Fruit fly (Drosophila melanogaster): ENCODE results near the gene drongo.
A peak's percentile ranks its signal among the peaks of the same experiment; 100 is the strongest.

drongo gene

DNA sequence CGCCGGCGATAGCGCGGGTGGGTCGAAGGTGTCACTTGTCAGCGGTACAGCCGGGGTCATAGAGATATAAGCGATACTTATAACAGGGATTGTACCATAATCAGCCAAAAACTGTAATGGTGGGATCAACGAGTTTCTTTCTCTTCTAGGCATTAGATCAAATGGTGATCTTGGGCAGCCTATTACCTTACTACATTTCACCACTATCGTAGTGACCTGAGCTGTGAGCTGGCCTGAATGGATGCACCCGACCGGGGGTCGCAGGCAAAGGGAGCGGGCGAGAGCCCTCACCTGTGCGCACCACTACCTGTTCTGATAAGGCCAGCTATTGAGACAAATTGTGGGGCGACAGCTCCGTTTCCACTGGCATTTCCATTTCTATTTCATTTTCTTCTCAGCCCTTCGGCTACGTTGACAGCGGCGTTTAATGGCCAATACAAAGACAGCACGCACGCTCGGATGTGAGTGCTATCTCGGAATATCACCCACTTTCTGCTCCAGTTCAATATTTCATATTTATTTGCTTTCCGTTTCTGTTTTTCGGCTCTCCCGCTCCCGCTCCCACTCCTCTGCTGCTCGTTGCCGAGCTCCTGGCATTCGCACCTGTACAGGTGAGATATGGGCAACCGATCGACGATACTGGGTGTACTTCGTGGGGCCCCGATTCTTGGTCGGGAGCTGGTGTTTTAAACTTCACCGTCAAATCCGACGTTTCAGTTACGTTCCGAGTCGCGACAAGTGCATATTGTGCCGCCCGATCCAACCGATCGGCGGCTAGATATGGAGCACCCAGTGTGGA is 6.0 kb upstream of the drongo start:
- no peak for TF ChIP-seq Dfd (GFP tag; optimal IDR thresholded peaks at IDR 0.05)
- TF ChIP-seq brk (GFP tag; optimal IDR thresholded peaks at IDR 0.05), result no peak
- peak; percentile 0 for TF ChIP-seq h (GFP tag; optimal IDR thresholded peaks at IDR 0.05)
- peak; percentile 22 for TF ChIP-seq sv (GFP tag; optimal IDR thresholded peaks at IDR 0.05)
- TF ChIP-seq woc (GFP tag; optimal IDR thresholded peaks at IDR 0.05), result no peak
- peak; percentile 43 for TF ChIP-seq fru (GFP tag; optimal IDR thresholded peaks at IDR 0.05)
- peak; percentile 65 for TF ChIP-seq Hr83 (GFP tag; optimal IDR thresholded peaks at IDR 0.05; ENCODE audit: poor library complexity, severe bottlenecking)
- TF ChIP-seq Jra (GFP tag; optimal IDR thresholded peaks at IDR 0.05), result no peak
- peak in 1 of 2 experiments; percentile 52 for TF ChIP-seq foxo (GFP tag; optimal IDR thresholded peaks at IDR 0.05)
- TF ChIP-seq Mio (GFP tag; optimal IDR thresholded peaks at IDR 0.05), result no peak
- no peak for TF ChIP-seq Myc (optimal IDR thresholded peaks at IDR 0.05)
- TF ChIP-seq rgr (GFP tag; optimal IDR thresholded peaks at IDR 0.05), result peak; percentile 8
- TF ChIP-seq Abd-B (GFP tag; optimal IDR thresholded peaks at IDR 0.05), result no peak
- no peak for TF ChIP-seq CG32264 (GFP tag; optimal IDR thresholded peaks at IDR 0.05)
- TF ChIP-seq dsf (GFP tag; optimal IDR thresholded peaks at IDR 0.05; ENCODE audit: borderline replicate concordance), result no peak
- no peak for TF ChIP-seq CrebA (GFP tag; optimal IDR thresholded peaks at IDR 0.05; ENCODE audit: borderline replicate concordance)
- peak; percentile 48 for TF ChIP-seq ey (GFP tag; optimal IDR thresholded peaks at IDR 0.05)
- TF ChIP-seq Vsx2 (GFP tag; optimal IDR thresholded peaks at IDR 0.05; ENCODE audit: partially characterized antibody), result no peak
- peak; percentile 25 for TF ChIP-seq psq (GFP tag; optimal IDR thresholded peaks at IDR 0.05)
- no peak for TF ChIP-seq Sp1 (GFP tag; optimal IDR thresholded peaks at IDR 0.05)
- peak; percentile 12 for TF ChIP-seq sage (GFP tag; optimal IDR thresholded peaks at IDR 0.05)

DNA sequence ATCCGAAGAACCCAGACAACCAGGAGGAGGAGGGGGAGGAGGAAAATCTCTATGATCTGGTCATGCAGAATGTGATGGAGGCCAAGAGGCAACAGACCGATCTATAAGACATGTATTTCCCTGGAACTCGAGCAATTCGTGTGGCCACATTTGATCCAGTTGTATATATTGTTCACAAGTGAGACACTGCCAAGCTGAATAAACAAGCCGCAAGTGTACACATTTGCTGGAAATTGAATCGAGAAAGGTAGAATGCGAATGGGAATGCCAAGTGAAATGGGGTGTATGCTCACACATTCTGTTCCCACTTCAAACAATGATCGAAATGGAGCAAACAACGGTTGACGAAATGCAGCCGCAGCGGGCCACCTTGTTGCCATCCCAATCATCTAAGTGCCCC is 5.1 kb upstream of the drongo start:
- TF ChIP-seq brk (GFP tag; optimal IDR thresholded peaks at IDR 0.05) (no peak), OdsH (GFP tag; optimal IDR thresholded peaks at IDR 0.05) (peak; percentile 76), Dif (GFP tag; optimal IDR thresholded peaks at IDR 0.05; ENCODE audit: partially characterized antibody) (no peak), Hr83 (GFP tag; optimal IDR thresholded peaks at IDR 0.05; ENCODE audit: poor library complexity, severe bottlenecking) (peak; percentile 99), dsf (GFP tag; optimal IDR thresholded peaks at IDR 0.05; ENCODE audit: borderline replicate concordance) (no peak), CrebA (GFP tag; optimal IDR thresholded peaks at IDR 0.05; ENCODE audit: borderline replicate concordance) (no peak), Mio (GFP tag; optimal IDR thresholded peaks at IDR 0.05) (no peak), fru (GFP tag; optimal IDR thresholded peaks at IDR 0.05) (peak; percentile 51), Hnf4 (GFP tag; optimal IDR thresholded peaks at IDR 0.05) (peak; percentile 67), Myc (optimal IDR thresholded peaks at IDR 0.05) (no peak), br (GFP tag; optimal IDR thresholded peaks at IDR 0.05) (peak; percentile 43), jim (GFP tag; optimal IDR thresholded peaks at IDR 0.05) (peak; percentile 83), Rel (GFP tag; optimal IDR thresholded peaks at IDR 0.05) (no peak), Rel (tag; optimal IDR thresholded peaks at IDR 0.05) (no peak), HLH106 (tag; optimal IDR thresholded peaks at IDR 0.05) (peak; percentile 15), h (GFP tag; optimal IDR thresholded peaks at IDR 0.05) (peak; percentile 86), CG32264 (GFP tag; optimal IDR thresholded peaks at IDR 0.05) (no peak), ey (GFP tag; optimal IDR thresholded peaks at IDR 0.05) (peak; percentile 16), CG9705 (GFP tag; optimal IDR thresholded peaks at IDR 0.05) (peak; percentile 7), lola (GFP tag; optimal IDR thresholded peaks at IDR 0.05) (no peak), Abd-B (GFP tag; optimal IDR thresholded peaks at IDR 0.05) (no peak), foxo (GFP tag; optimal IDR thresholded peaks at IDR 0.05) (peak in 1 of 2 experiments; percentile 42), GATAd (GFP tag; optimal IDR thresholded peaks at IDR 0.05) (no peak), dmrt93B (GFP tag; optimal IDR thresholded peaks at IDR 0.05) (no peak), dl (GFP tag; optimal IDR thresholded peaks at IDR 0.05; ENCODE audit: insufficient read depth in 1 of 2, partially characterized antibody in 2 of 2) (no peak), usp (GFP tag; optimal IDR thresholded peaks at IDR 0.05) (no peak), sage (GFP tag; optimal IDR thresholded peaks at IDR 0.05) (no peak), Dfd (GFP tag; optimal IDR thresholded peaks at IDR 0.05) (no peak), pan (optimal IDR thresholded peaks at IDR 0.05) (no peak), Vsx2 (GFP tag; optimal IDR thresholded peaks at IDR 0.05; ENCODE audit: partially characterized antibody) (no peak), woc (GFP tag; optimal IDR thresholded peaks at IDR 0.05) (no peak), Hr78 (GFP tag; optimal IDR thresholded peaks at IDR 0.05) (no peak), tai (GFP tag; optimal IDR thresholded peaks at IDR 0.05) (no peak), Jra (GFP tag; optimal IDR thresholded peaks at IDR 0.05) (peak; percentile 65), rgr (GFP tag; optimal IDR thresholded peaks at IDR 0.05) (peak; percentile 80), sv (GFP tag; optimal IDR thresholded peaks at IDR 0.05) (no peak), psq (GFP tag; optimal IDR thresholded peaks at IDR 0.05) (peak; percentile 18), N (GFP tag; optimal IDR thresholded peaks at IDR 0.05) (no peak), Sp1 (GFP tag; optimal IDR thresholded peaks at IDR 0.05) (peak; percentile 39)

Measured in whole organism, wandering third instar larva.